Worm (Caenorhabditis elegans) whole organism, L3 larva: ENCODE data around the gene shc-3.

Experiments used
- ceh-9 ChIP-seq: sonication (generic microtip); optimal IDR thresholded peaks from 2 replicates; lab custom pipeline; 2018; ENCODE audit warnings: missing biosample characterization, missing genetic modification characterization
- elt-1 ChIP-seq: fragments of 150-350 bp; optimal IDR thresholded peaks from 2 replicates; lab custom pipeline; 2014; ENCODE audit warnings: missing biosample characterization, missing genetic modification characterization
- elt-3 ChIP-seq, 3 experiments: fragments of 150-350 bp in 1 of 3; sonication (generic microtip) in 2 of 3; optimal IDR thresholded peaks; 2 replicates in 2 of 3; 4 replicates in 1 of 3; lab custom pipeline; 2014 to 2017; ENCODE audit warnings: missing biosample characterization in 3 of 3, missing genetic modification characterization in 3 of 3
- fkh-10 ChIP-seq: sonication (generic microtip); optimal IDR thresholded peaks from 2 replicates; lab custom pipeline; 2017; ENCODE audit warnings: missing biosample characterization, missing genetic modification reagents, missing genetic modification characterization
- mdl-1 ChIP-seq: fragments of 150-350 bp; optimal IDR thresholded peaks from 2 replicates; lab custom pipeline; 2014; ENCODE audit warnings: missing biosample characterization, missing genetic modification characterization
- nhr-12 ChIP-seq: fragments of 150-350 bp; optimal IDR thresholded peaks from 2 replicates; lab custom pipeline; 2014; ENCODE audit warnings: missing biosample characterization, missing genetic modification characterization
- nhr-77 ChIP-seq: fragments of 150-350 bp; optimal IDR thresholded peaks from 2 replicates; lab custom pipeline; 2014; ENCODE audit warnings: missing biosample characterization, missing genetic modification characterization
- pqm-1 ChIP-seq: fragments of 150-350 bp; optimal IDR thresholded peaks from 2 replicates; lab custom pipeline; 2017; ENCODE audit warnings: missing biosample characterization, missing genetic modification characterization, inconsistent platforms
- skn-1 ChIP-seq: fragments of 150-350 bp; optimal IDR thresholded peaks from 2 replicates; lab custom pipeline; 2014; ENCODE audit warnings: missing biosample characterization, missing genetic modification characterization
- snpc-4 ChIP-seq: fragments of 150-350 bp; optimal IDR thresholded peaks from 2 replicates; lab custom pipeline; 2014; ENCODE audit warnings: missing biosample characterization, missing genetic modification characterization
- ztf-11 ChIP-seq: fragments of 150-350 bp; optimal IDR thresholded peaks from 2 replicates; lab custom pipeline; 2014; ENCODE audit warnings: missing biosample characterization, missing genetic modification characterization

- no peak for TF ChIP-seq skn-1
- no peak for TF ChIP-seq nhr-12 (tag; lab: Kevin White, UChicago)
- TF ChIP-seq fkh-10: no peak
- TF ChIP-seq ceh-9 (tag; lab: Kevin White, UChicago): no peak
- no peak for TF ChIP-seq ztf-11
- no peak for TF ChIP-seq mdl-1 (tag; lab: Kevin White, UChicago)
- TF ChIP-seq elt-1: no peak
- TF ChIP-seq pqm-1 (tag; lab: Kevin White, UChicago): no peak
- TF ChIP-seq snpc-4 (tag; lab: Kevin White, UChicago): no peak
- no peak for TF ChIP-seq elt-3 (tag; optimal IDR thresholded peaks at IDR 0.05; lab: Kevin White, UChicago)
- TF ChIP-seq nhr-77 (tag; lab: Kevin White, UChicago): no peak
Measured at ce11 chrX:13713857-13714256, 3.5 kb upstream of the shc-3 start, which contains the start of gene K11E4.1.
